Fruit fly (Drosophila melanogaster) whole organism, wandering third instar larva: ENCODE results near the gene CG17124.

ENCODE experiments used
- Abd-B ChIP-seq: fragments of >200 bp; optimal IDR thresholded peaks from 2 replicates; lab custom pipeline; 2017; ENCODE audit warnings: missing biosample characterization, missing genetic modification characterization
- CG9705 ChIP-seq: fragments of 200-800 bp; sonication (Bioruptor generic); optimal IDR thresholded peaks from 2 replicates; lab custom pipeline; 2018; ENCODE audit warnings: missing biosample characterization, mild to moderate bottlenecking, missing genetic modification characterization
- Dfd ChIP-seq: fragments of >200 bp; optimal IDR thresholded peaks from 2 replicates; lab custom pipeline; 2017; ENCODE audit warnings: missing biosample characterization, missing genetic modification characterization
- Hr78 ChIP-seq: fragments of >200 bp; optimal IDR thresholded peaks from 2 replicates; lab custom pipeline; 2017; ENCODE audit warnings: missing biosample characterization, missing genetic modification characterization
- Hr83 ChIP-seq: fragments of 200-300 bp; sonication (Bioruptor generic); optimal IDR thresholded peaks from 2 replicates; lab custom pipeline; 2016; ENCODE audit warnings: missing biosample characterization, mild to moderate bottlenecking, missing genetic modification characterization, moderate library complexity; ENCODE audit not compliant: poor library complexity, severe bottlenecking
- Jra ChIP-seq: sonication (Bioruptor generic); optimal IDR thresholded peaks from 2 replicates; lab custom pipeline; 2016; ENCODE audit warnings: missing biosample characterization, missing genetic modification characterization
- Myc ChIP-seq: fragments of >200 bp; optimal IDR thresholded peaks from 2 replicates; lab custom pipeline; 2017
- OdsH ChIP-seq: fragments of 200-800 bp; sonication (Bioruptor generic); optimal IDR thresholded peaks from 2 replicates; lab custom pipeline; 2016; ENCODE audit warnings: missing biosample characterization, mild to moderate bottlenecking, missing genetic modification characterization
- br ChIP-seq: fragments of 200-800 bp; sonication (Bioruptor generic); optimal IDR thresholded peaks from 2 replicates; lab custom pipeline; 2016; ENCODE audit warnings: missing biosample characterization, missing genetic modification characterization
- h ChIP-seq: fragments of 200-800 bp; sonication (Bioruptor generic); optimal IDR thresholded peaks from 3 replicates; lab custom pipeline; 2016; ENCODE audit warnings: missing biosample characterization, mild to moderate bottlenecking, missing genetic modification characterization
- lola ChIP-seq: fragments of >200 bp; optimal IDR thresholded peaks from 2 replicates; lab custom pipeline; 2017; ENCODE audit warnings: missing biosample characterization, missing genetic modification characterization
- tai ChIP-seq: sonication (Bioruptor generic); optimal IDR thresholded peaks from 2 replicates; lab custom pipeline; 2016; ENCODE audit warnings: missing biosample characterization, missing genetic modification characterization
- woc ChIP-seq: sonication (Bioruptor generic); optimal IDR thresholded peaks from 2 replicates; lab custom pipeline; 2016; ENCODE audit warnings: missing biosample characterization, mild to moderate bottlenecking, missing genetic modification characterization

DNA sequence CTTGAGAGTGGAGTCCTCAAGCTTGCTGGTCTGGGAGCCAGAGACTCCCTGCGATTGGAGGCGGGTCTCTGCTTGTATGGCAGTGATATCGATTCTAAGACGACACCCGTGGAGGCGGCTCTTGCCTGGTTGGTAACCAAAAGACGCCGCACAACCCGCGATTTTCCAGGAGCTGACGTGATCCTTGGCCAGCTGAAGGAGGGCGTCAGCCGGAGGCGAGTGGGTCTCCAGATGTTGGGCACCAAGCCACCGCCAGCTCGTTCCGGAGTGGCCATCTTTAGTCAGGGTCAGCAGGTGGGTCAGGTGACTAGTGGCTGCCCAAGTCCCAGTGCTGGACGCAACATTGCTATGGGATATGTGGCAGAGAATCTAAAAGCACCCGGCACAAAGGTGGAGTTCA lies 51.7 kb downstream of the CG17124 start:
- TF ChIP-seq Jra (no peak), CG9705 (GFP tag; lab: Kevin White, UChicago) (no peak), Hr83 (no peak), woc (GFP tag; lab: Kevin White, UChicago) (no peak), Hr78 (GFP tag; lab: Kevin White, UChicago) (no peak), lola (GFP tag; lab: Kevin White, UChicago) (no peak), h (no peak), Abd-B (GFP tag; lab: Kevin White, UChicago) (no peak), tai (GFP tag; lab: Kevin White, UChicago) (no peak), Dfd (GFP tag; lab: Kevin White, UChicago) (no peak), Myc (lab: Kevin White, UChicago) (no peak), OdsH (no peak), br (GFP tag; lab: Kevin White, UChicago) (no peak)
